Fruit fly (Drosophila melanogaster) whole organism, prepupa: ENCODE results near the gene Bx.

Experiments
- CG6854 ChIP-seq: fragments of 200-800 bp; sonication (Bioruptor generic); optimal IDR thresholded peaks from 2 replicates; lab custom pipeline; 2017; ENCODE audit warnings: missing biosample characterization, mild to moderate bottlenecking, missing genetic modification characterization
- Eip75B ChIP-seq: fragments of 200-800 bp; sonication (Bioruptor generic); optimal IDR thresholded peaks from 3 replicates; lab custom pipeline; 2016; ENCODE audit warnings: missing biosample characterization, missing genetic modification characterization
- Eip78C ChIP-seq: fragments of 200-800 bp; sonication (Bioruptor generic); peaks from one replicate; lab custom pipeline; 2016; ENCODE audit warnings: missing biosample characterization, missing genetic modification characterization

- TF ChIP-seq Eip75B: no peak
- no peak for TF ChIP-seq Eip78C (GFP tag; lab: Kevin White, UChicago)
- no peak for TF ChIP-seq CG6854 (GFP tag; lab: Kevin White, UChicago)
Observed at dm6 chrX:18560584-18560983, 45.4 kb downstream of the Bx start.
